Worm (Caenorhabditis elegans) whole organism, mixed stage, embryonic: ENCODE measurements around the gene C12D12.3.

Experiments used
- M03D4.4 ChIP-seq: sonication (generic microtip); optimal IDR thresholded peaks from 2 replicates; lab custom pipeline; 2017; ENCODE audit warnings: mild to moderate bottlenecking, missing genetic modification characterization, missing compliant biosample characterization
- bed-3 ChIP-seq: fragments of 200-800 bp; sonication (Bioruptor generic); optimal IDR thresholded peaks from 3 replicates; lab custom pipeline; 2018; ENCODE audit warnings: mild to moderate bottlenecking, missing genetic modification characterization, moderate library complexity, missing compliant biosample characterization
- blmp-1 ChIP-seq: fragments of 150-350 bp; optimal IDR thresholded peaks from 2 replicates; lab custom pipeline; 2014; ENCODE audit warnings: missing biosample characterization, missing genetic modification characterization
- ceh-39 ChIP-seq: fragments of 150-350 bp; optimal IDR thresholded peaks from 2 replicates; lab custom pipeline; 2014; ENCODE audit warnings: missing biosample characterization, missing genetic modification characterization
- ceh-43 ChIP-seq: fragments of 200-800 bp; sonication (Bioruptor generic); optimal IDR thresholded peaks from 2 replicates; lab custom pipeline; 2018; ENCODE audit warnings: mild to moderate bottlenecking, missing genetic modification characterization, moderate library complexity, missing compliant biosample characterization
- ceh-83 ChIP-seq: fragments of 200-800 bp; sonication (Bioruptor generic); optimal IDR thresholded peaks from 2 replicates; lab custom pipeline; 2018; ENCODE audit warnings: mild to moderate bottlenecking, missing genetic modification characterization, missing compliant biosample characterization
- ces-1 ChIP-seq: fragments of 150-350 bp; optimal IDR thresholded peaks from 2 replicates; lab custom pipeline; 2014; ENCODE audit warnings: missing biosample characterization, missing genetic modification reagents, missing genetic modification characterization
- cnd-1 ChIP-seq: fragments of 200-800 bp; sonication (Bioruptor generic); optimal IDR thresholded peaks from 2 replicates; lab custom pipeline; 2018; ENCODE audit warnings: mild to moderate bottlenecking, missing genetic modification characterization, missing compliant biosample characterization
- drap-1 ChIP-seq: fragments of 200-800 bp; sonication (Bioruptor generic); optimal IDR thresholded peaks from 3 replicates; lab custom pipeline; 2018; ENCODE audit warnings: mild to moderate bottlenecking, missing genetic modification characterization, missing compliant biosample characterization
- elt-1 ChIP-seq: sonication (generic microtip); optimal IDR thresholded peaks from 2 replicates; lab custom pipeline; 2017; ENCODE audit warnings: missing genetic modification characterization, mild to moderate bottlenecking, missing compliant biosample characterization, antibody characterized with exemption, moderate library complexity, borderline replicate concordance; ENCODE audit not compliant: insufficient read depth
- elt-3 ChIP-seq: fragments of 150-350 bp; optimal IDR thresholded peaks from 2 replicates; lab custom pipeline; 2014; ENCODE audit warnings: missing biosample characterization, missing genetic modification characterization
- flh-1 ChIP-seq: fragments of 200-800 bp; sonication (Bioruptor generic); optimal IDR thresholded peaks from 2 replicates; lab custom pipeline; 2018; ENCODE audit warnings: mild to moderate bottlenecking, missing genetic modification characterization, moderate library complexity, missing compliant biosample characterization
- ham-2 ChIP-seq: fragments of 200-800 bp; sonication (Bioruptor generic); optimal IDR thresholded peaks from 2 replicates; lab custom pipeline; 2018; ENCODE audit warnings: mild to moderate bottlenecking, missing genetic modification characterization, missing compliant biosample characterization
- hlh-1 ChIP-seq: fragments of 150-350 bp; optimal IDR thresholded peaks from 2 replicates; lab custom pipeline; 2014; ENCODE audit warnings: missing biosample characterization, missing genetic modification reagents, missing genetic modification characterization
- lin-13 ChIP-seq: fragments of 150-350 bp; optimal IDR thresholded peaks from 2 replicates; lab custom pipeline; 2014; ENCODE audit warnings: missing biosample characterization, missing genetic modification characterization
- lin-32 ChIP-seq: fragments of 200-800 bp; sonication (Bioruptor generic); optimal IDR thresholded peaks from 2 replicates; lab custom pipeline; 2018; ENCODE audit warnings: mild to moderate bottlenecking, missing genetic modification characterization, missing compliant biosample characterization
- lsy-2 ChIP-seq: fragments of 150-350 bp; optimal IDR thresholded peaks from 2 replicates; lab custom pipeline; 2014; ENCODE audit warnings: missing biosample characterization, missing genetic modification characterization
- mab-5 ChIP-seq: fragments of 150-350 bp; optimal IDR thresholded peaks from 2 replicates; lab custom pipeline; 2014; ENCODE audit warnings: missing biosample characterization, missing genetic modification characterization
- mep-1 ChIP-seq: fragments of 150-350 bp; optimal IDR thresholded peaks from 2 replicates; lab custom pipeline; 2017; ENCODE audit warnings: missing biosample characterization, missing genetic modification reagents, missing genetic modification characterization, inconsistent platforms
- mls-2 ChIP-seq: sonication (generic microtip); optimal IDR thresholded peaks from 2 replicates; lab custom pipeline; 2016; ENCODE audit warnings: mild to moderate bottlenecking, missing genetic modification characterization, moderate library complexity, missing compliant biosample characterization
- nhr-12 ChIP-seq: fragments of 150-350 bp; optimal IDR thresholded peaks from 2 replicates; lab custom pipeline; 2014; ENCODE audit warnings: missing biosample characterization, missing genetic modification characterization
- nhr-2 ChIP-seq: fragments of 150-350 bp; optimal IDR thresholded peaks from 2 replicates; lab custom pipeline; 2014; ENCODE audit warnings: missing biosample characterization, missing genetic modification characterization
- nhr-237 ChIP-seq: fragments of 150-350 bp; optimal IDR thresholded peaks from 2 replicates; lab custom pipeline; 2014; ENCODE audit warnings: missing biosample characterization, missing genetic modification characterization
- nhr-28 ChIP-seq: fragments of 150-350 bp; optimal IDR thresholded peaks from 2 replicates; lab custom pipeline; 2014; ENCODE audit warnings: missing biosample characterization, missing genetic modification characterization
- nhr-76 ChIP-seq: sonication (generic microtip); optimal IDR thresholded peaks from 2 replicates; lab custom pipeline; 2017; ENCODE audit warnings: missing biosample characterization, missing genetic modification characterization
- pha-4 ChIP-seq: fragments of 150-350 bp; optimal IDR thresholded peaks from 2 replicates; lab custom pipeline; 2018; ENCODE audit warnings: missing biosample characterization, missing genetic modification reagents, missing genetic modification characterization
- sem-2 ChIP-seq: fragments of 200-800 bp; sonication (Bioruptor generic); optimal IDR thresholded peaks from 2 replicates; lab custom pipeline; 2018; ENCODE audit warnings: mild to moderate bottlenecking, missing genetic modification characterization, missing compliant biosample characterization
- snpc-4 ChIP-seq: fragments of 150-350 bp; optimal IDR thresholded peaks from 2 replicates; lab custom pipeline; 2014; ENCODE audit warnings: missing biosample characterization, missing genetic modification characterization
- sptf-1 ChIP-seq: sonication (generic microtip); optimal IDR thresholded peaks from 2 replicates; lab custom pipeline; 2017; ENCODE audit warnings: mild to moderate bottlenecking, missing genetic modification characterization, moderate library complexity, missing compliant biosample characterization
- tbx-8 ChIP-seq: fragments of 200-800 bp; sonication (Bioruptor generic); optimal IDR thresholded peaks from 2 replicates; lab custom pipeline; 2018; ENCODE audit warnings: mild to moderate bottlenecking, missing genetic modification characterization, moderate library complexity, missing compliant biosample characterization
- unc-120 ChIP-seq: sonication (generic microtip); optimal IDR thresholded peaks from 2 replicates; lab custom pipeline; 2017; ENCODE audit warnings: missing genetic modification characterization, missing compliant biosample characterization; ENCODE audit not compliant: poor library complexity, severe bottlenecking
- unc-39 ChIP-seq: fragments of 150-350 bp; optimal IDR thresholded peaks from 2 replicates; lab custom pipeline; 2014; ENCODE audit warnings: missing biosample characterization, missing genetic modification characterization
- unc-62 ChIP-seq: fragments of 150-350 bp; optimal IDR thresholded peaks from 2 replicates; lab custom pipeline; 2014; ENCODE audit warnings: missing biosample characterization, missing genetic modification reagents, missing genetic modification characterization
- zip-8 ChIP-seq: fragments of 150-350 bp; optimal IDR thresholded peaks from 2 replicates; lab custom pipeline; 2014; ENCODE audit warnings: missing biosample characterization, missing genetic modification characterization
- ztf-11 ChIP-seq: fragments of 150-350 bp; optimal IDR thresholded peaks from 2 replicates; lab custom pipeline; 2014; ENCODE audit warnings: missing biosample characterization, missing genetic modification characterization

C12D12.3 gene

ce11 chrX:3470307-3470706, 18.8 kb upstream of the C12D12.3 start:
- TF ChIP-seq drap-1 (GFP tag; lab: Kevin White, UChicago) (no peak), mab-5 (tag; lab: Kevin White, UChicago) (no peak), elt-3 (tag; lab: Kevin White, UChicago) (no peak), unc-120 (tag; lab: Kevin White, UChicago) (no peak), unc-62 (GFP tag; lab: Kevin White, UChicago) (no peak), ceh-43 (GFP tag; lab: Kevin White, UChicago) (no peak), flh-1 (GFP tag; lab: Kevin White, UChicago) (no peak), nhr-28 (tag; lab: Kevin White, UChicago) (no peak), ztf-11 (tag; lab: Kevin White, UChicago) (no peak), sptf-1 (tag; lab: Kevin White, UChicago) (no peak), lsy-2 (tag; lab: Kevin White, UChicago) (no peak), lin-13 (tag; lab: Kevin White, UChicago) (no peak), ham-2 (GFP tag; lab: Kevin White, UChicago) (no peak), cnd-1 (tag; lab: Kevin White, UChicago) (no peak), tbx-8 (no peak), ceh-39 (tag; lab: Kevin White, UChicago) (no peak), lin-32 (GFP tag; lab: Kevin White, UChicago) (no peak), nhr-76 (no peak), unc-39 (tag; lab: Kevin White, UChicago) (no peak)

DNA sequence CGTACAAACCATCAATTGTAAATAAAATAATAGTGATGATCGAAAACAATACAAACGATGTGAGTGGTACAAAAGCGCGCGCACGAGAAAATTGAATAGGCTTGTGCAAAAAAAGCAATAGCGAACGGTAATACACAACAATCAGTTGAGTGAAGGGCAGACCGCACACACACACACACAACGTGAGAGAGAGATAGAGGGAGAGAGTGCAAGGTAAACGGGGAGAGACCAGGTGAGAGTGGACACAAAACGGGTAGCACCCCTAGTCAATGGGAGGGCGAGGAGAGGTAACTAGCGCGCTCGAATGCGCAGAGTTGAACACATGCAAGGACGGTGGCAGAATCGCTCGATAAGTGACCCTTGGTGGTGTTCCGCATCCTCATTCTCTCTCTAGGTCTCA, 16.9 kb upstream of the C12D12.3 start:
- TF ChIP-seq zip-8 (tag; lab: Kevin White, UChicago) (no peak), mep-1 (tag; lab: Kevin White, UChicago) (peak; percentile 28), tbx-8 (no peak), M03D4.4 (tag; lab: Kevin White, UChicago) (peak; percentile 2), elt-3 (tag; lab: Kevin White, UChicago) (no peak), blmp-1 (tag; lab: Kevin White, UChicago) (no peak), hlh-1 (tag; lab: Kevin White, UChicago) (peak; percentile 42), sptf-1 (tag; lab: Kevin White, UChicago) (peak; percentile 65), lsy-2 (tag; lab: Kevin White, UChicago) (peak; percentile 31), mab-5 (tag; lab: Kevin White, UChicago) (no peak), ceh-43 (GFP tag; lab: Kevin White, UChicago) (peak; percentile 21), ces-1 (GFP tag; lab: Kevin White, UChicago) (no peak), nhr-12 (tag; lab: Kevin White, UChicago) (no peak), cnd-1 (tag; lab: Kevin White, UChicago) (peak; percentile 68), unc-120 (tag; lab: Kevin White, UChicago) (peak; percentile 57), unc-39 (tag; lab: Kevin White, UChicago) (no peak), nhr-76 (no peak), ceh-83 (no peak), sem-2 (GFP tag; lab: Kevin White, UChicago) (no peak), lin-32 (GFP tag; lab: Kevin White, UChicago) (no peak), lin-13 (tag; lab: Kevin White, UChicago) (peak; percentile 44), unc-62 (GFP tag; lab: Kevin White, UChicago) (no peak), mls-2 (no peak), nhr-28 (tag; lab: Kevin White, UChicago) (no peak), nhr-237 (tag; lab: Kevin White, UChicago) (no peak), ztf-11 (tag; lab: Kevin White, UChicago) (peak; percentile 38), drap-1 (GFP tag; lab: Kevin White, UChicago) (peak; percentile 49), flh-1 (GFP tag; lab: Kevin White, UChicago) (no peak), bed-3 (GFP tag; lab: Kevin White, UChicago) (no peak), ceh-39 (tag; lab: Kevin White, UChicago) (no peak), pha-4 (peak; percentile 78), ham-2 (GFP tag; lab: Kevin White, UChicago) (peak; percentile 94), nhr-2 (tag; lab: Kevin White, UChicago) (peak; percentile 91), elt-1 (tag; lab: Kevin White, UChicago) (peak; percentile 57), snpc-4 (tag; lab: Kevin White, UChicago) (no peak)

DNA sequence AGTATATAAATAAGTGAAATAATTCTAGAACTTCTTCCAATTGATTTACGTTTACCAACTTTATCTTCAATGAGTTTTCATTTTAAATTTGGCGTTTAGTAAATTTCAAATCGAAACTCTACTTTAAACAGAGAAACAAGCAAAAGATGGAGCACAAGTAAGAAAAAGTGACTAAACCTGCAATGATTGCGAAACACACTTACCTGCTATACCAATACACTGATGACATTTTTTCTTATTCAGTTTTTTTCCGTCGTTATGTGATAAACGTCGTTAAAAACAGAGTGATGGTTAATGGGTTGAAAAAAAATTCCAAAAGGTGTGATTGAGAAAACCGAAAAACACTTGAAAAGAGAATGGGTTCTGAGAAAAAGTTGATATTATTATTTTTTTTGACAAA, 15.3 kb upstream of the C12D12.3 start:
- no peak for TF ChIP-seq lin-32 (GFP tag; lab: Kevin White, UChicago)
- TF ChIP-seq elt-3 (tag; lab: Kevin White, UChicago), result no peak
- TF ChIP-seq unc-120 (tag; lab: Kevin White, UChicago), result no peak
- no peak for TF ChIP-seq mab-5 (tag; lab: Kevin White, UChicago)
- no peak for TF ChIP-seq cnd-1 (tag; lab: Kevin White, UChicago)
- no peak for TF ChIP-seq nhr-12 (tag; lab: Kevin White, UChicago)
- TF ChIP-seq ces-1 (GFP tag; lab: Kevin White, UChicago), result no peak
- no peak for TF ChIP-seq nhr-76
- TF ChIP-seq snpc-4 (tag; lab: Kevin White, UChicago), result no peak
- TF ChIP-seq ztf-11 (tag; lab: Kevin White, UChicago), result no peak
- no peak for TF ChIP-seq ceh-43 (GFP tag; lab: Kevin White, UChicago)
- TF ChIP-seq drap-1 (GFP tag; lab: Kevin White, UChicago), result no peak
- no peak for TF ChIP-seq unc-62 (GFP tag; lab: Kevin White, UChicago)
- no peak for TF ChIP-seq mep-1 (tag; lab: Kevin White, UChicago)
- TF ChIP-seq nhr-28 (tag; lab: Kevin White, UChicago), result no peak
- no peak for TF ChIP-seq lsy-2 (tag; lab: Kevin White, UChicago)
- TF ChIP-seq blmp-1 (tag; lab: Kevin White, UChicago), result no peak
